Worm (Caenorhabditis elegans) whole organism, L1 larva: Measurements from ENCODE around the gene srbc-50.
A peak's percentile ranks its signal among the peaks of the same experiment; 100 is the strongest.

ENCODE experiments used
- C04F5.9 ChIP-seq: sonication (generic microtip); optimal IDR thresholded peaks from 2 replicates; lab custom pipeline; 2016; ENCODE audit warnings: missing genetic modification characterization, missing compliant biosample characterization
- C16A3.4 ChIP-seq: fragments of 150-350 bp; optimal IDR thresholded peaks from 2 replicates; lab custom pipeline; 2014; ENCODE audit warnings: missing biosample characterization, missing genetic modification characterization
- C34B4.2 ChIP-seq: sonication (generic microtip); optimal IDR thresholded peaks from 2 replicates; lab custom pipeline; 2017; ENCODE audit warnings: mild to moderate bottlenecking, missing genetic modification characterization, missing compliant biosample characterization
- F16B12.6 ChIP-seq: fragments of 150-350 bp; optimal IDR thresholded peaks from 2 replicates; lab custom pipeline; 2014; ENCODE audit warnings: missing biosample characterization, missing genetic modification characterization
- Y116A8C.19 ChIP-seq: sonication (generic microtip); optimal IDR thresholded peaks from 2 replicates; lab custom pipeline; 2016; ENCODE audit warnings: missing compliant biosample characterization, missing genetic modification characterization, borderline replicate concordance
- aha-1 ChIP-seq: fragments of 150-350 bp; optimal IDR thresholded peaks from 2 replicates; lab custom pipeline; 2014; ENCODE audit warnings: missing biosample characterization, missing genetic modification characterization
- aly-2 ChIP-seq: fragments of 150-350 bp; optimal IDR thresholded peaks from 2 replicates; lab custom pipeline; 2014; ENCODE audit warnings: missing biosample characterization, missing genetic modification characterization
- ama-1 ChIP-seq: fragments of 150-350 bp; optimal IDR thresholded peaks from 2 replicates; lab custom pipeline; 2014
- ceh-8 ChIP-seq: fragments of 200-800 bp; sonication (Bioruptor generic); optimal IDR thresholded peaks from 2 replicates; lab custom pipeline; 2018; ENCODE audit warnings: mild to moderate bottlenecking, missing genetic modification characterization, moderate library complexity, missing compliant biosample characterization
- ceh-82 ChIP-seq, 3 experiments: fragments of 150-350 bp in 1 of 3; sonication (generic microtip) in 2 of 3; optimal IDR thresholded peaks; 2 replicates each; lab custom pipeline; 2014 to 2017; ENCODE audit warnings: missing biosample characterization in 3 of 3, missing genetic modification characterization in 3 of 3
- ceh-90 ChIP-seq: sonication (generic microtip); optimal IDR thresholded peaks from 2 replicates; lab custom pipeline; 2016; ENCODE audit warnings: missing genetic modification characterization, missing compliant biosample characterization
- efl-3 ChIP-seq: fragments of 200-800 bp; sonication (Bioruptor generic); optimal IDR thresholded peaks from 2 replicates; lab custom pipeline; 2018; ENCODE audit warnings: mild to moderate bottlenecking, missing genetic modification characterization, missing compliant biosample characterization
- egl-27 ChIP-seq, 2 experiments: fragments of 150-350 bp in 1 of 2; sonication (generic microtip); optimal IDR thresholded peaks; 3 replicates each; lab custom pipeline; 2017 to 2018; ENCODE audit warnings: missing biosample characterization in 2 of 2, missing genetic modification characterization in 2 of 2, missing genetic modification reagents in 2 of 2
- hlh-17 ChIP-seq: fragments of 200-800 bp; sonication (Bioruptor generic); optimal IDR thresholded peaks from 2 replicates; lab custom pipeline; 2018; ENCODE audit warnings: missing genetic modification characterization, mild to moderate bottlenecking, missing compliant biosample characterization, moderate library complexity, borderline replicate concordance
- hlh-4 ChIP-seq: sonication (generic microtip); optimal IDR thresholded peaks from 2 replicates; lab custom pipeline; 2016; ENCODE audit warnings: mild to moderate bottlenecking, missing genetic modification characterization, missing compliant biosample characterization
- irx-1 ChIP-seq: sonication (generic microtip); optimal IDR thresholded peaks from 2 replicates; lab custom pipeline; 2016; ENCODE audit warnings: missing genetic modification characterization, missing compliant biosample characterization
- isw-1 ChIP-seq: fragments of 200-800 bp; sonication (Bioruptor generic); IDR thresholded peaks from 2 replicates; pipeline ENCODE4 v1.3.6; 2022; ENCODE audit warnings: missing genetic modification characterization, missing compliant biosample characterization
- jun-1 ChIP-seq: fragments of 150-350 bp; optimal IDR thresholded peaks from 2 replicates; lab custom pipeline; 2014; ENCODE audit warnings: missing biosample characterization, missing genetic modification reagents, missing genetic modification characterization
- lin-13 ChIP-seq: fragments of 150-350 bp; optimal IDR thresholded peaks from 2 replicates; lab custom pipeline; 2014; ENCODE audit warnings: missing biosample characterization, missing genetic modification reagents, missing genetic modification characterization
- lin-14 ChIP-seq: fragments of 200-800 bp; sonication (Bioruptor generic); optimal IDR thresholded peaks from 2 replicates; lab custom pipeline; 2018; ENCODE audit warnings: mild to moderate bottlenecking, missing genetic modification characterization, moderate library complexity, missing compliant biosample characterization
- lin-15B ChIP-seq: fragments of 150-350 bp; sonication (generic microtip); optimal IDR thresholded peaks from 3 replicates; lab custom pipeline; 2014; ENCODE audit warnings: missing biosample characterization, missing genetic modification characterization
- lin-39 ChIP-seq: fragments of 150-350 bp; optimal IDR thresholded peaks from 2 replicates; lab custom pipeline; 2014; ENCODE audit warnings: missing biosample characterization, missing genetic modification reagents, missing genetic modification characterization
- mef-2 ChIP-seq: fragments of 150-350 bp; optimal IDR thresholded peaks from 2 replicates; lab custom pipeline; 2014; ENCODE audit warnings: missing biosample characterization, missing genetic modification characterization
- mep-1 ChIP-seq: fragments of 150-350 bp; optimal IDR thresholded peaks from 2 replicates; lab custom pipeline; 2014; ENCODE audit warnings: missing biosample characterization, missing genetic modification characterization
- nhr-12 ChIP-seq: sonication (generic microtip); optimal IDR thresholded peaks from 2 replicates; lab custom pipeline; 2017; ENCODE audit warnings: missing biosample characterization, missing genetic modification characterization
- nhr-237 ChIP-seq: fragments of 150-350 bp; optimal IDR thresholded peaks from 2 replicates; lab custom pipeline; 2014; ENCODE audit warnings: missing biosample characterization, missing genetic modification characterization
- nhr-28 ChIP-seq: fragments of 150-350 bp; optimal IDR thresholded peaks from 2 replicates; lab custom pipeline; 2014; ENCODE audit warnings: missing biosample characterization, missing genetic modification characterization
- nhr-77 ChIP-seq: fragments of 150-350 bp; optimal IDR thresholded peaks from 2 replicates; lab custom pipeline; 2014; ENCODE audit warnings: missing biosample characterization, missing genetic modification characterization
- nhr-85 ChIP-seq: sonication (generic microtip); peaks from one replicate; lab custom pipeline; 2016; ENCODE audit warnings: missing genetic modification characterization, inconsistent platforms, missing compliant biosample characterization
- nhr-90 ChIP-seq: sonication (generic microtip); optimal IDR thresholded peaks from 2 replicates; lab custom pipeline; 2016; ENCODE audit warnings: mild to moderate bottlenecking, missing genetic modification characterization, missing compliant biosample characterization; ENCODE audit not compliant: poor library complexity
- pax-3 ChIP-seq: fragments of 200-800 bp; sonication (Bioruptor generic); optimal IDR thresholded peaks from 2 replicates; lab custom pipeline; 2018; ENCODE audit warnings: mild to moderate bottlenecking, missing genetic modification characterization, moderate library complexity, missing compliant biosample characterization
- skn-1 ChIP-seq: fragments of 150-350 bp; optimal IDR thresholded peaks from 2 replicates; lab custom pipeline; 2014; ENCODE audit warnings: missing biosample characterization, missing genetic modification characterization
- snpc-4 ChIP-seq: fragments of 150-350 bp; optimal IDR thresholded peaks from 2 replicates; lab custom pipeline; 2014; ENCODE audit warnings: missing biosample characterization, missing genetic modification characterization
- tbx-2 ChIP-seq: sonication (generic microtip); optimal IDR thresholded peaks from 2 replicates; lab custom pipeline; 2016; ENCODE audit warnings: missing genetic modification characterization, missing compliant biosample characterization
- unc-30 ChIP-seq: sonication (generic microtip); optimal IDR thresholded peaks from 2 replicates; lab custom pipeline; 2017; ENCODE audit warnings: missing biosample characterization, missing genetic modification characterization
- unc-86 ChIP-seq: sonication (generic microtip); optimal IDR thresholded peaks from 2 replicates; lab custom pipeline; 2016; ENCODE audit warnings: missing genetic modification characterization, missing compliant biosample characterization
- zip-4 ChIP-seq: fragments of 200-800 bp; sonication (Bioruptor generic); optimal IDR thresholded peaks from 2 replicates; lab custom pipeline; 2018; ENCODE audit warnings: mild to moderate bottlenecking, missing genetic modification characterization, moderate library complexity, missing compliant biosample characterization

Gene srbc-50

ce11 chrV:15862599-15862998, 37.8 kb upstream of the srbc-50 start, which contains the start of gene srz-12:
Gene srz-12, minus strand, starts transcription at chrV:15862699.
- TF ChIP-seq nhr-85 (tag; lab: Kevin White, UChicago) (no peak), jun-1 (tag; lab: Kevin White, UChicago) (no peak), irx-1 (tag; lab: Kevin White, UChicago) (no peak)

ce11 chrV:15858292-15858691, 33.5 kb upstream of the srbc-50 start, which contains the start of gene srh-148:
Gene srh-148, minus strand, starts transcription at chrV:15858392.
- no peak for TF ChIP-seq lin-13
- TF ChIP-seq C34B4.2 (tag; lab: Kevin White, UChicago) = no peak
- no peak for TF ChIP-seq nhr-28 (tag; lab: Kevin White, UChicago)
- TF ChIP-seq skn-1 (tag; lab: Kevin White, UChicago) = no peak
- TF ChIP-seq zip-4 (GFP tag; lab: Kevin White, UChicago) = no peak
- TF ChIP-seq hlh-4 (tag; lab: Kevin White, UChicago) = peak; percentile 20

ce11 chrV:15850276-15850811, 25.6 kb upstream of the srbc-50 start, which contains the start of gene srh-147:
Gene srh-147, minus strand, starts transcription at chrV:15850326.
- TF ChIP-seq hlh-4 (tag; lab: Kevin White, UChicago) = peak; percentile 92

- TF ChIP-seq efl-3 = no peak
- peak; percentile 50 for TF ChIP-seq hlh-4 (tag; lab: Kevin White, UChicago)
- TF ChIP-seq, all 84 proteins: peak for 1
Measured at ce11 chrV:15841095-15841494, 16.3 kb upstream of the srbc-50 start, which contains the start of gene srh-149. Gene srh-149, minus strand, starts transcription at chrV:15841195.

ce11 chrV:15833622-15834021, 8.9 kb upstream of the srbc-50 start, which contains the start of gene srbc-54:
Gene srbc-54, minus strand, starts transcription at chrV:15833722.
- TF ChIP-seq nhr-237 (tag; lab: Kevin White, UChicago) (no peak), aly-2 (no peak), nhr-85 (tag; lab: Kevin White, UChicago) (no peak), lin-15B (tag; lab: Kevin White, UChicago) (no peak), ceh-82 (tag; optimal IDR thresholded peaks at IDR 0.05; lab: Kevin White, UChicago) (no peak), nhr-77 (no peak), mep-1 (tag; lab: Kevin White, UChicago) (no peak), irx-1 (tag; lab: Kevin White, UChicago) (no peak), nhr-28 (tag; lab: Kevin White, UChicago) (no peak), jun-1 (tag; lab: Kevin White, UChicago) (no peak), snpc-4 (tag; lab: Kevin White, UChicago) (no peak), unc-86 (no peak), nhr-90 (no peak), Y116A8C.19 (tag; lab: Kevin White, UChicago) (no peak), efl-3 (no peak), mef-2 (no peak), pax-3 (tag; lab: Kevin White, UChicago) (no peak)

- TF ChIP-seq egl-27 (tag; optimal IDR thresholded peaks at IDR 0.05; lab: Kevin White, UChicago) = no peak
- TF ChIP-seq lin-13 = no peak
- TF ChIP-seq skn-1 (tag; lab: Kevin White, UChicago) = no peak
- TF ChIP-seq, all 84 proteins: peak for 0
Measured at ce11 chrV:15831586-15831985, 6.8 kb upstream of the srbc-50 start, which contains the start of gene srbc-56. Gene srbc-56, minus strand, starts transcription at chrV:15831686.

- no peak for TF ChIP-seq lin-14 (GFP tag; lab: Kevin White, UChicago)
- TF ChIP-seq hlh-17 (GFP tag; lab: Kevin White, UChicago) = no peak
- no peak for TF ChIP-seq isw-1 (GFP tag; lab: Robert Waterston, UW)
Measured at ce11 chrV:15829907-15830306, 5.1 kb upstream of the srbc-50 start, which contains the start of gene srbc-55. Gene srbc-55, minus strand, starts transcription at chrV:15830007.

ce11 chrV:15826110-15826509, 1.3 kb upstream of the srbc-50 start, which contains the start of gene srbc-51:
Gene srbc-51, plus strand, starts transcription at chrV:15826410.
- TF ChIP-seq C04F5.9 (no peak), F16B12.6 (tag; lab: Kevin White, UChicago) (no peak), hlh-4 (tag; lab: Kevin White, UChicago) (no peak), lin-13 (no peak), ceh-90 (no peak), mef-2 (no peak), lin-39 (tag; lab: Kevin White, UChicago) (no peak), ceh-82 (tag; optimal IDR thresholded peaks at IDR 0.05; lab: Kevin White, UChicago) (no peak), ama-1 (lab: Kevin White, UChicago) (no peak), C16A3.4 (no peak), snpc-4 (tag; lab: Kevin White, UChicago) (no peak), ceh-8 (GFP tag; lab: Kevin White, UChicago) (no peak), nhr-90 (no peak), isw-1 (GFP tag; lab: Robert Waterston, UW) (no peak), nhr-12 (no peak), aha-1 (tag; lab: Kevin White, UChicago) (no peak), unc-30 (tag; lab: Kevin White, UChicago) (no peak), tbx-2 (tag; lab: Kevin White, UChicago) (no peak)
